Worm (Caenorhabditis elegans) whole organism, L2 larva: ENCODE measurements around the gene end-1.

Experiments
- C34F6.9 ChIP-seq: fragments of 150-350 bp; optimal IDR thresholded peaks from 2 replicates; lab custom pipeline; 2014; ENCODE audit warnings: missing biosample characterization, missing genetic modification characterization
- F13H6.1 ChIP-seq: sonication (generic microtip); optimal IDR thresholded peaks from 2 replicates; lab custom pipeline; 2016; ENCODE audit warnings: missing genetic modification characterization, missing compliant biosample characterization
- R02D3.7 ChIP-seq: fragments of 150-350 bp; optimal IDR thresholded peaks from 2 replicates; lab custom pipeline; 2014; ENCODE audit warnings: missing biosample characterization, missing genetic modification characterization
- Y55F3AM.14 ChIP-seq: fragments of 200-800 bp; sonication (Bioruptor generic); optimal IDR thresholded peaks from 2 replicates; lab custom pipeline; 2018; ENCODE audit warnings: mild to moderate bottlenecking, missing genetic modification characterization, missing compliant biosample characterization
- ZK546.5 ChIP-seq: sonication (generic microtip); optimal IDR thresholded peaks from 2 replicates; lab custom pipeline; 2017; ENCODE audit warnings: missing biosample characterization, missing genetic modification characterization
- alr-1 ChIP-seq: fragments of 150-350 bp; optimal IDR thresholded peaks from 2 replicates; lab custom pipeline; 2014; ENCODE audit warnings: missing biosample characterization, missing genetic modification characterization
- aly-2 ChIP-seq: fragments of 150-350 bp; optimal IDR thresholded peaks from 2 replicates; lab custom pipeline; 2014; ENCODE audit warnings: missing biosample characterization, missing genetic modification characterization
- ama-1 ChIP-seq: fragments of 150-350 bp; optimal IDR thresholded peaks from 2 replicates; lab custom pipeline; 2018; ENCODE audit warnings: inconsistent platforms
- blmp-1 ChIP-seq: sonication (generic microtip); optimal IDR thresholded peaks from 2 replicates; lab custom pipeline; 2017; ENCODE audit warnings: missing genetic modification characterization, mild to moderate bottlenecking, missing compliant biosample characterization, antibody characterized with exemption, moderate library complexity; ENCODE audit not compliant: insufficient read depth
- ceh-16 ChIP-seq: fragments of 150-350 bp; optimal IDR thresholded peaks from 2 replicates; lab custom pipeline; 2014; ENCODE audit warnings: missing biosample characterization, missing genetic modification characterization
- ceh-82 ChIP-seq: fragments of 150-350 bp; optimal IDR thresholded peaks from 2 replicates; lab custom pipeline; 2014; ENCODE audit warnings: missing biosample characterization, missing genetic modification characterization
- crh-2 ChIP-seq: sonication (generic microtip); optimal IDR thresholded peaks from 2 replicates; lab custom pipeline; 2017; ENCODE audit warnings: missing biosample characterization, missing genetic modification characterization
- dmd-4 ChIP-seq: sonication (generic microtip); optimal IDR thresholded peaks from 2 replicates; lab custom pipeline; 2017; ENCODE audit warnings: missing biosample characterization, missing genetic modification characterization
- egl-27 ChIP-seq: sonication (generic microtip); optimal IDR thresholded peaks from 3 replicates; lab custom pipeline; 2017; ENCODE audit warnings: missing biosample characterization, missing genetic modification reagents, missing genetic modification characterization
- elt-1 ChIP-seq: fragments of 150-350 bp; optimal IDR thresholded peaks from 2 replicates; lab custom pipeline; 2014; ENCODE audit warnings: missing biosample characterization, missing genetic modification characterization
- elt-3 ChIP-seq: sonication (generic microtip); optimal IDR thresholded peaks from 2 replicates; lab custom pipeline; 2017; ENCODE audit warnings: missing biosample characterization, missing genetic modification characterization
- fos-1 ChIP-seq: fragments of 150-350 bp; optimal IDR thresholded peaks from 2 replicates; lab custom pipeline; 2014; ENCODE audit warnings: missing biosample characterization, missing genetic modification characterization
- gmeb-1 ChIP-seq: fragments of 150-350 bp; optimal IDR thresholded peaks from 2 replicates; lab custom pipeline; 2014; ENCODE audit warnings: missing biosample characterization, missing genetic modification characterization
- lin-11 ChIP-seq: fragments of 150-350 bp; sonication (generic microtip); optimal IDR thresholded peaks from 2 replicates; lab custom pipeline; 2014; ENCODE audit warnings: missing biosample characterization, missing genetic modification characterization, inconsistent platforms, mixed read lengths
- lin-13 ChIP-seq: fragments of 150-350 bp; optimal IDR thresholded peaks from 2 replicates; lab custom pipeline; 2014; ENCODE audit warnings: missing biosample characterization, missing genetic modification reagents, missing genetic modification characterization
- lin-39 ChIP-seq: fragments of 150-350 bp; optimal IDR thresholded peaks from 2 replicates; lab custom pipeline; 2014; ENCODE audit warnings: missing biosample characterization, missing genetic modification reagents, missing genetic modification characterization
- lsy-2 ChIP-seq, 2 experiments: fragments of 150-350 bp in 1 of 2; sonication (generic microtip) in 1 of 2; optimal IDR thresholded peaks; 2 replicates each; lab custom pipeline; 2014 to 2017; ENCODE audit warnings: missing biosample characterization in 2 of 2, missing genetic modification characterization in 2 of 2
- mab-5 ChIP-seq: fragments of 150-350 bp; optimal IDR thresholded peaks from 2 replicates; lab custom pipeline; 2014; ENCODE audit warnings: missing biosample characterization, missing genetic modification characterization
- mbf-1 ChIP-seq: sonication (generic microtip); optimal IDR thresholded peaks from 2 replicates; lab custom pipeline; 2017; ENCODE audit warnings: missing biosample characterization, missing genetic modification characterization
- mdl-1 ChIP-seq, 2 experiments: fragments of 150-350 bp in 1 of 2; sonication (generic microtip) in 1 of 2; optimal IDR thresholded peaks; 2 replicates each; lab custom pipeline; 2017; ENCODE audit warnings: missing biosample characterization in 2 of 2, missing genetic modification characterization in 2 of 2
- nhr-10 ChIP-seq: sonication (generic microtip); optimal IDR thresholded peaks from 2 replicates; lab custom pipeline; 2017; ENCODE audit warnings: missing biosample characterization, missing genetic modification characterization
- nhr-11 ChIP-seq: fragments of 150-350 bp; optimal IDR thresholded peaks from 2 replicates; lab custom pipeline; 2014; ENCODE audit warnings: missing biosample characterization, missing genetic modification characterization
- nhr-12 ChIP-seq: fragments of 150-350 bp; optimal IDR thresholded peaks from 2 replicates; lab custom pipeline; 2014; ENCODE audit warnings: missing biosample characterization, missing genetic modification characterization
- nhr-129 ChIP-seq: fragments of 150-350 bp; optimal IDR thresholded peaks from 2 replicates; lab custom pipeline; 2014; ENCODE audit warnings: missing biosample characterization, missing genetic modification characterization
- nhr-21 ChIP-seq: fragments of 150-350 bp; optimal IDR thresholded peaks from 2 replicates; lab custom pipeline; 2014; ENCODE audit warnings: missing biosample characterization, missing genetic modification characterization
- nhr-23 ChIP-seq: fragments of 150-350 bp; optimal IDR thresholded peaks from 2 replicates; lab custom pipeline; 2014; ENCODE audit warnings: missing biosample characterization, missing genetic modification reagents, missing genetic modification characterization
- nhr-237 ChIP-seq: fragments of 150-350 bp; optimal IDR thresholded peaks from 2 replicates; lab custom pipeline; 2014; ENCODE audit warnings: missing biosample characterization, missing genetic modification characterization
- nhr-25 ChIP-seq: fragments of 150-350 bp; sonication (generic microtip); optimal IDR thresholded peaks from 3 replicates; lab custom pipeline; 2014; ENCODE audit warnings: missing biosample characterization, missing genetic modification characterization
- nhr-6 ChIP-seq: fragments of 150-350 bp; optimal IDR thresholded peaks from 2 replicates; lab custom pipeline; 2014; ENCODE audit warnings: missing biosample characterization, missing genetic modification characterization
- nhr-77 ChIP-seq: fragments of 150-350 bp; optimal IDR thresholded peaks from 2 replicates; lab custom pipeline; 2014; ENCODE audit warnings: missing biosample characterization, missing genetic modification characterization
- peb-1 ChIP-seq: fragments of 150-350 bp; optimal IDR thresholded peaks from 2 replicates; lab custom pipeline; 2014; ENCODE audit warnings: missing biosample characterization, missing genetic modification characterization
- sem-4 ChIP-seq: fragments of 150-350 bp; optimal IDR thresholded peaks from 2 replicates; lab custom pipeline; 2014; ENCODE audit warnings: missing biosample characterization, missing genetic modification reagents, missing genetic modification characterization
- skn-1 ChIP-seq: sonication (generic microtip); optimal IDR thresholded peaks from 2 replicates; lab custom pipeline; 2017; ENCODE audit warnings: missing biosample characterization, missing genetic modification characterization
- sma-3 ChIP-seq: sonication (generic microtip); optimal IDR thresholded peaks from 2 replicates; lab custom pipeline; 2016; ENCODE audit warnings: missing genetic modification reagents, missing genetic modification characterization, missing compliant biosample characterization
- sma-9 ChIP-seq, 2 experiments: fragments of 150-350 bp in 1 of 2; sonication (generic microtip) in 1 of 2; optimal IDR thresholded peaks; 2 replicates each; lab custom pipeline; 2014 to 2016; ENCODE audit warnings: missing genetic modification characterization in 2 of 2, mild to moderate bottlenecking in 1 of 2, missing biosample characterization in 1 of 2, missing compliant biosample characterization in 1 of 2, missing genetic modification reagents in 1 of 2, moderate library complexity in 1 of 2
- snpc-4 ChIP-seq: fragments of 150-350 bp; optimal IDR thresholded peaks from 2 replicates; lab custom pipeline; 2014; ENCODE audit warnings: missing biosample characterization, missing genetic modification characterization
- unc-39 ChIP-seq: fragments of 150-350 bp; optimal IDR thresholded peaks from 2 replicates; lab custom pipeline; 2014; ENCODE audit warnings: missing biosample characterization, missing genetic modification characterization
- unc-55 ChIP-seq: fragments of 150-350 bp; sonication (generic microtip); optimal IDR thresholded peaks from 3 replicates; lab custom pipeline; 2014; ENCODE audit warnings: missing biosample characterization, missing genetic modification reagents, missing genetic modification characterization
- unc-62 ChIP-seq: fragments of 150-350 bp; optimal IDR thresholded peaks from 2 replicates; lab custom pipeline; 2014; ENCODE audit warnings: missing biosample characterization, missing genetic modification reagents, missing genetic modification characterization
- zag-1 ChIP-seq: fragments of 150-350 bp; optimal IDR thresholded peaks from 2 replicates; lab custom pipeline; 2014; ENCODE audit warnings: missing biosample characterization, missing genetic modification characterization
- ztf-1 ChIP-seq: fragments of 200-800 bp; sonication (Bioruptor generic); conservative IDR thresholded peaks from 2 replicates; pipeline ENCODE4 v1.3.6; 2022; ENCODE audit warnings: missing genetic modification characterization, missing compliant biosample characterization
- ztf-11 ChIP-seq: sonication (generic microtip); optimal IDR thresholded peaks from 2 replicates; lab custom pipeline; 2017; ENCODE audit warnings: missing biosample characterization, missing genetic modification characterization
- ztf-4 ChIP-seq: fragments of 150-350 bp; optimal IDR thresholded peaks from 2 replicates; lab custom pipeline; 2014; ENCODE audit warnings: missing biosample characterization, missing genetic modification characterization

end-1 gene

ce11 chrV:14011427-14011826, 26.5 kb downstream of the end-1 start:
- TF ChIP-seq ZK546.5 (tag; lab: Kevin White, UChicago) = no peak
- TF ChIP-seq elt-1 (tag; lab: Kevin White, UChicago) = no peak
- TF ChIP-seq dmd-4 (tag; lab: Kevin White, UChicago) = no peak
- TF ChIP-seq Y55F3AM.14 (GFP tag; lab: Kevin White, UChicago) = no peak
- no peak for TF ChIP-seq elt-3 (tag; lab: Kevin White, UChicago)
- TF ChIP-seq egl-27 = no peak
- TF ChIP-seq ama-1 (lab: Kevin White, UChicago) = no peak
- TF ChIP-seq lsy-2 (tag; optimal IDR thresholded peaks at IDR 0.05; lab: Kevin White, UChicago) = no peak
- TF ChIP-seq C34F6.9 (tag; lab: Kevin White, UChicago) = no peak
- TF ChIP-seq ceh-16 (tag; lab: Kevin White, UChicago) = no peak
- no peak for TF ChIP-seq blmp-1 (tag; lab: Kevin White, UChicago)
- no peak for TF ChIP-seq skn-1
- TF ChIP-seq nhr-25 (tag; lab: Kevin White, UChicago) = no peak
- no peak for TF ChIP-seq ztf-4 (tag; lab: Kevin White, UChicago)
- TF ChIP-seq ceh-82 (tag; lab: Kevin White, UChicago) = no peak
- TF ChIP-seq sma-9 (GFP tag; optimal IDR thresholded peaks at IDR 0.05; lab: Kevin White, UChicago) = no peak
- no peak for TF ChIP-seq sma-9 (tag; optimal IDR thresholded peaks at IDR 0.05; lab: Kevin White, UChicago)
- TF ChIP-seq lin-11 = no peak
- TF ChIP-seq unc-62 (GFP tag; lab: Kevin White, UChicago) = no peak
- TF ChIP-seq zag-1 (tag; lab: Kevin White, UChicago) = no peak
- TF ChIP-seq sem-4 (tag; lab: Kevin White, UChicago) = no peak

- TF ChIP-seq mbf-1 (tag; lab: Kevin White, UChicago) (no peak), ztf-4 (tag; lab: Kevin White, UChicago) (peak; percentile 23), nhr-11 (tag; lab: Kevin White, UChicago) (no peak), elt-3 (tag; lab: Kevin White, UChicago) (no peak), F13H6.1 (peak; percentile 55), peb-1 (tag; lab: Kevin White, UChicago) (no peak), nhr-25 (tag; lab: Kevin White, UChicago) (peak; percentile 74), C34F6.9 (tag; lab: Kevin White, UChicago) (peak; percentile 92), nhr-23 (tag; lab: Kevin White, UChicago) (no peak), R02D3.7 (tag; lab: Kevin White, UChicago) (no peak), alr-1 (tag; lab: Kevin White, UChicago) (no peak), ama-1 (lab: Kevin White, UChicago) (peak; percentile 83), ceh-16 (tag; lab: Kevin White, UChicago) (no peak), blmp-1 (tag; lab: Kevin White, UChicago) (peak; percentile 36), dmd-4 (tag; lab: Kevin White, UChicago) (no peak), sma-9 (GFP tag; optimal IDR thresholded peaks at IDR 0.05; lab: Kevin White, UChicago) (peak; percentile 67), sma-9 (tag; optimal IDR thresholded peaks at IDR 0.05; lab: Kevin White, UChicago) (no peak), mab-5 (tag; lab: Kevin White, UChicago) (peak; percentile 25), lsy-2 (tag; optimal IDR thresholded peaks at IDR 0.05; lab: Kevin White, UChicago) (peak; percentile 35 to 87), zag-1 (tag; lab: Kevin White, UChicago) (no peak), crh-2 (tag; lab: Kevin White, UChicago) (peak; percentile 88), gmeb-1 (tag; lab: Kevin White, UChicago) (peak; percentile 65), sem-4 (tag; lab: Kevin White, UChicago) (peak; percentile 2), nhr-77 (tag; lab: Kevin White, UChicago) (no peak), mdl-1 (tag; optimal IDR thresholded peaks at IDR 0.05; lab: Kevin White, UChicago) (no peak), lin-11 (peak; percentile 58), elt-1 (tag; lab: Kevin White, UChicago) (no peak), ztf-1 (GFP tag; lab: Robert Waterston, UW) (no peak), nhr-129 (tag; lab: Kevin White, UChicago) (peak; percentile 86), snpc-4 (peak; percentile 59), nhr-10 (peak; percentile 23), skn-1 (peak; percentile 87), ZK546.5 (tag; lab: Kevin White, UChicago) (no peak), unc-55 (GFP tag; lab: Kevin White, UChicago) (peak; percentile 88), ceh-82 (tag; lab: Kevin White, UChicago) (no peak), Y55F3AM.14 (GFP tag; lab: Kevin White, UChicago) (no peak), nhr-12 (tag; lab: Kevin White, UChicago) (no peak), nhr-6 (no peak), egl-27 (no peak), nhr-237 (tag; lab: Kevin White, UChicago) (no peak), sma-3 (GFP tag; lab: Kevin White, UChicago) (peak; percentile 34), ztf-11 (no peak), lin-39 (tag; lab: Kevin White, UChicago) (no peak), unc-39 (tag; lab: Kevin White, UChicago) (no peak), lin-13 (GFP tag; lab: Kevin White, UChicago) (peak; percentile 33), aly-2 (tag; lab: Kevin White, UChicago) (no peak), nhr-21 (tag; lab: Kevin White, UChicago) (peak; percentile 51), fos-1 (tag; lab: Kevin White, UChicago) (peak; percentile 60), unc-62 (GFP tag; lab: Kevin White, UChicago) (no peak)
These were observed 27.1 kb downstream of the end-1 start, which contains the start of the genes ddx-17 and aip-1 for ce11 chrV:14012002-14012554. TSS of gene ddx-17 (minus strand) at chrV:14012052. TSS of gene aip-1 (plus strand) at chrV:14012333.
